Fruit fly (Drosophila melanogaster) whole organism, embryonic: Measurements from ENCODE around the gene CG15422.

ENCODE experiments used
- Abd-B ChIP-seq: fragments of 200-800 bp; sonication (Bioruptor generic); optimal IDR thresholded peaks from 2 replicates; lab custom pipeline; 2018; ENCODE audit warnings: missing biosample characterization, mild to moderate bottlenecking, missing genetic modification characterization, moderate library complexity
- Atf3 ChIP-seq: fragments of 200-800 bp; sonication (Bioruptor generic); optimal IDR thresholded peaks from 3 replicates; lab custom pipeline; 2016; ENCODE audit warnings: missing biosample characterization, missing genetic modification characterization
- Blimp-1 ChIP-seq: fragments of 200-800 bp; sonication (Bioruptor generic); optimal IDR thresholded peaks from 3 replicates; lab custom pipeline; 2018; ENCODE audit warnings: missing biosample characterization, missing genetic modification characterization, mild to moderate bottlenecking, moderate library complexity, missing genetic modification reagents
- Bteb2 ChIP-seq: fragments of 200-800 bp; sonication (Bioruptor generic); optimal IDR thresholded peaks from 2 replicates; lab custom pipeline; 2016; ENCODE audit warnings: missing biosample characterization, missing genetic modification characterization
- CG10209 ChIP-seq: fragments of 200-800 bp; sonication (Bioruptor generic); optimal IDR thresholded peaks from 3 replicates; lab custom pipeline; 2017; ENCODE audit warnings: missing biosample characterization, mild to moderate bottlenecking, missing genetic modification characterization, missing genetic modification reagents
- CG1024 ChIP-seq: fragments of 200-800 bp; sonication (Bioruptor generic); IDR thresholded peaks from 2 replicates; pipeline ENCODE4 v1.3.6; 2022; ENCODE audit warnings: missing biosample characterization, missing genetic modification characterization
- CG11085 ChIP-seq: fragments of 200-800 bp; sonication (Bioruptor generic); IDR thresholded peaks from 2 replicates; pipeline ENCODE4 v1.3.6; 2022; ENCODE audit warnings: missing biosample characterization, missing genetic modification characterization
- CG11504 ChIP-seq: fragments of 200-800 bp; sonication (Bioruptor generic); optimal IDR thresholded peaks from 3 replicates; lab custom pipeline; 2019; ENCODE audit warnings: missing biosample characterization, mild to moderate bottlenecking, missing genetic modification characterization, moderate library complexity
- CG12071 ChIP-seq: fragments of 200-800 bp; sonication (Bioruptor generic); optimal IDR thresholded peaks from 3 replicates; lab custom pipeline; 2018; ENCODE audit warnings: missing biosample characterization, mild to moderate bottlenecking, missing genetic modification characterization
- CG12744 ChIP-seq: fragments of 200-800 bp; sonication (Bioruptor generic); optimal IDR thresholded peaks from 2 replicates; lab custom pipeline; 2016; ENCODE audit warnings: missing biosample characterization, missing genetic modification characterization
- CG12769 ChIP-seq: fragments of 200-800 bp; sonication (Bioruptor generic); optimal IDR thresholded peaks from 2 replicates; lab custom pipeline; 2019; ENCODE audit warnings: missing biosample characterization, mild to moderate bottlenecking, missing genetic modification characterization, moderate library complexity
- CG17361 ChIP-seq: fragments of 200-800 bp; sonication (Bioruptor generic); IDR thresholded peaks from 3 replicates; pipeline ENCODE4 v1.3.6; 2022; ENCODE audit warnings: missing biosample characterization, missing genetic modification characterization
- CG2116 ChIP-seq: fragments of 200-800 bp; sonication (Bioruptor generic); optimal IDR thresholded peaks from 3 replicates; lab custom pipeline; 2018; ENCODE audit warnings: missing biosample characterization, mild to moderate bottlenecking, missing genetic modification characterization
- CG3407 ChIP-seq: fragments of 200-800 bp; sonication (Bioruptor generic); optimal IDR thresholded peaks from 2 replicates; lab custom pipeline; 2018; ENCODE audit warnings: missing biosample characterization, mild to moderate bottlenecking, missing genetic modification characterization
- CG34376 ChIP-seq: fragments of 200-800 bp; sonication (Bioruptor generic); optimal IDR thresholded peaks from 2 replicates; lab custom pipeline; 2018; ENCODE audit warnings: missing biosample characterization, mild to moderate bottlenecking, missing genetic modification characterization
- CG4730 ChIP-seq: fragments of 200-800 bp; sonication (Bioruptor generic); IDR thresholded peaks from 2 replicates; pipeline ENCODE4 v1.3.6; 2022; ENCODE audit warnings: missing biosample characterization, missing genetic modification characterization
- CG6175 ChIP-seq: fragments of 200-800 bp; sonication (Bioruptor generic); IDR thresholded peaks from 3 replicates; pipeline ENCODE4 v1.3.6; 2022; ENCODE audit warnings: missing biosample characterization, missing genetic modification characterization
- CG6791 ChIP-seq: fragments of 200-800 bp; sonication (Bioruptor generic); IDR thresholded peaks from 3 replicates; pipeline ENCODE4 v1.3.6; 2022; ENCODE audit warnings: missing biosample characterization, missing genetic modification characterization; ENCODE audit not compliant: partially characterized antibody
- CG7372 ChIP-seq: fragments of 200-800 bp; sonication (Bioruptor generic); IDR thresholded peaks from 2 replicates; pipeline ENCODE4 v1.3.6; 2022; ENCODE audit warnings: missing biosample characterization, missing genetic modification characterization
- CG8281 ChIP-seq: fragments of 200-800 bp; sonication (Bioruptor generic); optimal IDR thresholded peaks from 2 replicates; lab custom pipeline; 2018; ENCODE audit warnings: missing biosample characterization, mild to moderate bottlenecking, missing genetic modification characterization, moderate library complexity
- CG8944 ChIP-seq: fragments of 200-800 bp; sonication (Bioruptor generic); optimal IDR thresholded peaks from 3 replicates; lab custom pipeline; 2016; ENCODE audit warnings: missing biosample characterization, missing genetic modification characterization
- Chrac-16 ChIP-seq: fragments of 200-800 bp; sonication (Bioruptor generic); optimal IDR thresholded peaks from 3 replicates; lab custom pipeline; 2016; ENCODE audit warnings: missing biosample characterization, missing genetic modification characterization
- CkIIα-i1 ChIP-seq: fragments of 200-800 bp; sonication (Bioruptor generic); IDR thresholded peaks from 2 replicates; pipeline ENCODE4 v1.3.6; 2022; ENCODE audit warnings: missing biosample characterization, missing genetic modification characterization
- Dek ChIP-seq: fragments of 200-800 bp; sonication (Bioruptor generic); optimal IDR thresholded peaks from 3 replicates; lab custom pipeline; 2019; ENCODE audit warnings: missing biosample characterization, mild to moderate bottlenecking, missing genetic modification characterization, moderate library complexity
- Dip3 ChIP-seq: fragments of 200-800 bp; sonication (Bioruptor generic); optimal IDR thresholded peaks from 3 replicates; lab custom pipeline; 2016; ENCODE audit warnings: missing biosample characterization, missing genetic modification characterization
- Doc3 ChIP-seq: fragments of 200-800 bp; sonication (Bioruptor generic); IDR thresholded peaks from 3 replicates; pipeline ENCODE4 v1.3.6; 2022; ENCODE audit warnings: missing biosample characterization, missing genetic modification characterization; ENCODE audit not compliant: partially characterized antibody
- ERR ChIP-seq: fragments of 200-800 bp; sonication (Bioruptor generic); optimal IDR thresholded peaks from 2 replicates; lab custom pipeline; 2016; ENCODE audit warnings: missing biosample characterization, missing genetic modification characterization
- Ets65A ChIP-seq: fragments of 200-800 bp; sonication (Bioruptor generic); peaks from one replicate; lab custom pipeline; 2016; ENCODE audit warnings: missing biosample characterization, missing genetic modification characterization
- Ets97D ChIP-seq: fragments of 200-800 bp; sonication (Bioruptor generic); optimal IDR thresholded peaks from 3 replicates; lab custom pipeline; 2016; ENCODE audit warnings: missing biosample characterization, missing genetic modification characterization
- Gsc ChIP-seq: fragments of 200-800 bp; sonication (Bioruptor generic); IDR thresholded peaks from 2 replicates; pipeline ENCODE4 v1.3.6; 2022; ENCODE audit warnings: missing biosample characterization, missing genetic modification characterization
- H2.0 ChIP-seq: fragments of 200-800 bp; sonication (Bioruptor generic); IDR thresholded peaks from 2 replicates; pipeline ENCODE4 v1.3.6; 2022; ENCODE audit warnings: missing biosample characterization, missing genetic modification characterization
- HmgD ChIP-seq: fragments of 200-800 bp; sonication (Bioruptor generic); optimal IDR thresholded peaks from 3 replicates; lab custom pipeline; 2016; ENCODE audit warnings: missing biosample characterization, missing genetic modification characterization
- NC2β ChIP-seq: fragments of 200-800 bp; sonication (Bioruptor generic); optimal IDR thresholded peaks from 2 replicates; lab custom pipeline; 2016; ENCODE audit warnings: missing biosample characterization, missing genetic modification characterization
- Side ChIP-seq: fragments of 200-800 bp; sonication (Bioruptor generic); optimal IDR thresholded peaks from 2 replicates; lab custom pipeline; 2016; ENCODE audit warnings: missing biosample characterization, missing genetic modification characterization
- Sox100B ChIP-seq: fragments of 200-800 bp; sonication (Bioruptor generic); optimal IDR thresholded peaks from 3 replicates; lab custom pipeline; 2018; ENCODE audit warnings: missing biosample characterization, mild to moderate bottlenecking, missing genetic modification characterization
- ap ChIP-seq: fragments of 200-800 bp; sonication (Bioruptor generic); IDR thresholded peaks from 2 replicates; pipeline ENCODE4 v1.3.6; 2022; ENCODE audit warnings: missing biosample characterization, missing genetic modification characterization
- ash1 ChIP-seq: fragments of 200-800 bp; sonication (Bioruptor generic); optimal IDR thresholded peaks from 2 replicates; lab custom pipeline; 2018; ENCODE audit warnings: missing biosample characterization, mild to moderate bottlenecking, missing genetic modification characterization
- corto ChIP-seq: fragments of 200-800 bp; sonication (Bioruptor generic); optimal IDR thresholded peaks from 2 replicates; lab custom pipeline; 2016; ENCODE audit warnings: missing biosample characterization, mild to moderate bottlenecking, missing genetic modification characterization, moderate library complexity
- crc ChIP-seq: fragments of 200-800 bp; sonication (Bioruptor generic); optimal IDR thresholded peaks from 2 replicates; lab custom pipeline; 2016; ENCODE audit warnings: missing biosample characterization, missing genetic modification characterization
- dpn ChIP-seq, 2 experiments: fragments of 200-800 bp; sonication (Bioruptor generic); optimal IDR thresholded peaks; 3 replicates each; lab custom pipeline; 2016; ENCODE audit warnings: missing biosample characterization in 2 of 2, missing genetic modification characterization in 2 of 2
- dysf ChIP-seq: fragments of 200-800 bp; sonication (Bioruptor generic); IDR thresholded peaks from 3 replicates; pipeline ENCODE4 v1.3.6; 2022; ENCODE audit warnings: missing biosample characterization, missing genetic modification characterization
- eyg ChIP-seq: fragments of 200-800 bp; sonication (Bioruptor generic); optimal IDR thresholded peaks from 3 replicates; lab custom pipeline; 2016; ENCODE audit warnings: missing biosample characterization, missing genetic modification characterization
- ind ChIP-seq: fragments of 200-800 bp; sonication (Bioruptor generic); optimal IDR thresholded peaks from 3 replicates; lab custom pipeline; 2016; ENCODE audit warnings: missing biosample characterization, missing genetic modification characterization
- kah ChIP-seq: fragments of 200-800 bp; sonication (Bioruptor generic); optimal IDR thresholded peaks from 2 replicates; lab custom pipeline; 2018; ENCODE audit warnings: missing biosample characterization, mild to moderate bottlenecking, missing genetic modification characterization
- knrl ChIP-seq: fragments of 200-800 bp; sonication (Bioruptor generic); IDR thresholded peaks from 3 replicates; pipeline ENCODE4 v1.3.6; 2022; ENCODE audit warnings: missing biosample characterization, missing genetic modification characterization; ENCODE audit not compliant: partially characterized antibody
- nmo ChIP-seq: fragments of 200-800 bp; sonication (Bioruptor generic); optimal IDR thresholded peaks from 2 replicates; lab custom pipeline; 2018; ENCODE audit warnings: missing biosample characterization, mild to moderate bottlenecking, missing genetic modification characterization, moderate library complexity
- onecut ChIP-seq: fragments of 200-800 bp; sonication (Bioruptor generic); IDR thresholded peaks from 2 replicates; pipeline ENCODE4 v1.3.6; 2022; ENCODE audit warnings: missing biosample characterization, missing genetic modification characterization
- pan ChIP-seq, 4 experiments: fragments of >200 bp in 3 of 4; fragments of 200-800 bp in 1 of 4; sonication (Bioruptor generic) in 1 of 4; optimal IDR thresholded peaks in 3 of 4; IDR thresholded peaks in 1 of 4; 2 replicates each; pipeline versions ENCODE4 v1.3.6 to Lab custom; 2017 to 2022; ENCODE audit warnings: missing biosample characterization in 2 of 4, missing genetic modification characterization in 2 of 4, mixed read lengths in 1 of 4
- sim ChIP-seq: fragments of 200-800 bp; sonication (Bioruptor generic); IDR thresholded peaks from 2 replicates; pipeline ENCODE4 v1.3.6; 2022; ENCODE audit warnings: missing biosample characterization, missing genetic modification characterization

CG15422 gene

DNA sequence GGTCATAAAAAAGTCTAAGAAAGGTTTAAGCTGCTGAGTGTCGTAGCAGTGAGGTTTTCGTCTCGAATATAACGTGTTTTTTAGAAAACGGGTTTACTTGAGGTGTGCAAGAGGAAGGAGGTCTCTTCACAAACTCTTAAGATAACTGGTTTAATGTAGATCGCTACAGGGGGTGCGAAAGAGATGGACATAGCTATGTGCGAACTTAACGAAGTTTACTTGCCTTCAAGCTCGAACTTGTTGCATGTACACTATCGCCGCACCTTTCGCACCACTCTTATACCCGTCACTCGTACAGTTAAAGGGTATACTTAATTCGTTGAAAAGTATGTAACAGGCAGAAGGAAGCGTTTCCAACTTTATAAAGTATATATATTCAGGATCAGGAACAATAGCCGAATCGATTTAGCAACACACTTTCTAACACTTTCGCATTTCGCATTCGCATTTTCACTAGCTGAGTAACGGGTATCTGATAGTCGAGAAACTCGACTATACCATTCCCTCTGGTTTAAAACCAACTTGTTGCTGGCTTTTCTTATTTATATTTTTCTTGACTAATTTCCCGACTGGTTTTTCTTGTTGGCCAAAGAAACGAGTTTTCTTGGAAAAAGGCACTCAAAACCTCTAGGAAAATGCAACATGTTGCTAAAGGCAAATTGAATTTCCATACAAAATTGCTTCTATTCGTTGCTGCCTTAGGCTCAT, 25.6 kb downstream of the CG15422 start (continued):
- 0 out of 3 replicates have a peak, but pooled peaks have one; percentile 21 for TF ChIP-seq Doc3
- TF ChIP-seq Dip3 (GFP tag; lab: Kevin White, UChicago): peak; percentile 61
- TF ChIP-seq knrl (GFP tag; lab: Robert Waterston, UW): peak; percentile 56; the same call in 1 of the 3 replicates
- peak; percentile 78 for TF ChIP-seq Sox100B (GFP tag; lab: Kevin White, UChicago)
- peak; percentile 91 for TF ChIP-seq dysf (GFP tag; lab: Robert Waterston, UW)
- TF ChIP-seq Bteb2: peak; percentile 9
- peak; percentile 73; the same call in 1 of the 2 replicates for TF ChIP-seq sim (GFP tag; lab: Robert Waterston, UW)
- TF ChIP-seq CG6791 (GFP tag; lab: Robert Waterston, UW): peak; percentile 92
- peak; percentile 72 for TF ChIP-seq crc
- peak; percentile 91 for TF ChIP-seq CG17361
- TF ChIP-seq pan (optimal IDR thresholded peaks at IDR 0.05; lab: Kevin White, UChicago): peak in 1 of 2 experiments; percentile 57
- TF ChIP-seq pan (GFP tag; optimal IDR thresholded peaks at IDR 0.05 in 1 of 2, IDR thresholded peaks at IDR 0.05 in 1 of 2): peak in 1 of 2 experiments; percentile 88
- peak; percentile 52 for TF ChIP-seq HmgD (GFP tag; lab: Kevin White, UChicago)
- TF ChIP-seq CG8944 (GFP tag; lab: Kevin White, UChicago): peak; percentile 77
- peak; percentile 93 for TF ChIP-seq CG11504 (tag; lab: Kevin White, UChicago)
- peak; percentile 81 for TF ChIP-seq CG10209 (GFP tag; lab: Kevin White, UChicago)
- peak; percentile 84 for TF ChIP-seq Chrac-16 (GFP tag; lab: Kevin White, UChicago)
- no peak for TF ChIP-seq Gsc
- TF ChIP-seq Blimp-1 (GFP tag; lab: Kevin White, UChicago): peak; percentile 80
- peak; percentile 42 for TF ChIP-seq Ets97D (GFP tag; lab: Kevin White, UChicago)
- TF ChIP-seq CG3407 (GFP tag; lab: Kevin White, UChicago): peak; percentile 68
- TF ChIP-seq Atf3: peak; percentile 71
- TF ChIP-seq CG6175: no peak
- peak; percentile 87 for TF ChIP-seq ap (GFP tag; lab: Robert Waterston, UW)
- TF ChIP-seq H2.0: peak; percentile 83
- TF ChIP-seq CG11085 (GFP tag; lab: Robert Waterston, UW): 0 out of 2 replicates have a peak, but pooled peaks have one; percentile 31
- TF ChIP-seq CG2116 (GFP tag; lab: Kevin White, UChicago): peak; percentile 20
- TF ChIP-seq corto: no peak
- TF ChIP-seq kah (GFP tag; lab: Kevin White, UChicago): peak; percentile 54
- peak; percentile 78 for TF ChIP-seq Side (GFP tag; lab: Kevin White, UChicago)
- peak; percentile 96 for TF ChIP-seq Ets65A (GFP tag; lab: Kevin White, UChicago)
- peak; percentile 78 for TF ChIP-seq Abd-B (GFP tag; lab: Kevin White, UChicago)
- peak; percentile 70 for TF ChIP-seq CG12071
- TF ChIP-seq Dek: peak; percentile 64
- TF ChIP-seq nmo (GFP tag; lab: Kevin White, UChicago): peak; percentile 92
- TF ChIP-seq CG7372: peak; percentile 75
- TF ChIP-seq ERR (GFP tag; lab: Kevin White, UChicago): peak; percentile 57
- TF ChIP-seq onecut (GFP tag; lab: Robert Waterston, UW): peak; percentile 78
- TF ChIP-seq CG8281 (tag; lab: Kevin White, UChicago): peak; percentile 63
- TF ChIP-seq CG4730 (GFP tag; lab: Robert Waterston, UW): peak; percentile 75
- no peak for TF ChIP-seq ash1 (GFP tag; lab: Kevin White, UChicago)
- peak; percentile 66 for TF ChIP-seq CG1024 (GFP tag; lab: Robert Waterston, UW)
- TF ChIP-seq eyg (GFP tag; lab: Kevin White, UChicago): peak; percentile 63
- TF ChIP-seq CG12769 (tag; lab: Kevin White, UChicago): peak; percentile 88
- TF ChIP-seq CG34376 (GFP tag; lab: Kevin White, UChicago): no peak
- TF ChIP-seq dpn (GFP tag; optimal IDR thresholded peaks at IDR 0.05; lab: Kevin White, UChicago): peak; percentile 82 to 85
- peak; percentile 86 for TF ChIP-seq NC2β
- TF ChIP-seq CkIIα-i1 (GFP tag; lab: Robert Waterston, UW): peak; percentile 28; the same call in 1 of the 2 replicates
- TF ChIP-seq ind (GFP tag; lab: Kevin White, UChicago): peak; percentile 77
- peak; percentile 32 for TF ChIP-seq CG12744 (GFP tag; lab: Kevin White, UChicago)
